Fruit fly (Drosophila melanogaster): ENCODE measurements around the gene CG17224.

Gene CG17224

dm6 chr2L:2972439-2972936 lies 45.6 kb downstream of the CG17224 start, which contains the start of the genes Rrp1 and gammaTub23C (continued):
- TF ChIP-seq CG8119 (GFP tag; IDR thresholded peaks at IDR 0.05) (peak; percentile 88), CG6854 (GFP tag; optimal IDR thresholded peaks at IDR 0.05) (peak; percentile 40), CG1621 (tag; optimal IDR thresholded peaks at IDR 0.05) (peak; percentile 66), Lpt (GFP tag; optimal IDR thresholded peaks at IDR 0.05) (peak; percentile 88), topi (GFP tag; optimal IDR thresholded peaks at IDR 0.05) (peak; percentile 89), Eip78C (GFP tag) (peak; percentile 97), CG11762 (GFP tag; optimal IDR thresholded peaks at IDR 0.05; ENCODE audit: insufficient read depth) (peak; percentile 90), Hr4 (GFP tag; optimal IDR thresholded peaks at IDR 0.05) (peak; percentile 91), CG7368 (GFP tag; optimal IDR thresholded peaks at IDR 0.05) (no peak), Ets96B (tag; optimal IDR thresholded peaks at IDR 0.05) (peak; percentile 87), CG32006 (GFP tag; optimal IDR thresholded peaks at IDR 0.05) (peak; percentile 96), Ets21C (GFP tag; optimal IDR thresholded peaks at IDR 0.05) (peak; percentile 80), Sox15 (GFP tag; optimal IDR thresholded peaks at IDR 0.05) (peak; percentile 94)

dm6 chr2L:2969438-2969837 lies 48.7 kb downstream of the CG17224 start, which contains the start of gene Ts:
Ts (minus strand) TSS chr2L:2969638.
- no peak for TF ChIP-seq CG34406 (GFP tag; optimal IDR thresholded peaks at IDR 0.05)
- no peak for TF ChIP-seq fd59A (GFP tag; optimal IDR thresholded peaks at IDR 0.05)
- no peak for TF ChIP-seq Ets21C (GFP tag; optimal IDR thresholded peaks at IDR 0.05)
- no peak for TF ChIP-seq vri (GFP tag; optimal IDR thresholded peaks at IDR 0.05)
- TF ChIP-seq CG10631 (GFP tag; optimal IDR thresholded peaks at IDR 0.05): no peak
- no peak for TF ChIP-seq CG31627 (GFP tag; optimal IDR thresholded peaks at IDR 0.05)
- TF ChIP-seq CG3032 (tag; optimal IDR thresholded peaks at IDR 0.05): no peak
- TF ChIP-seq CG7368 (GFP tag; optimal IDR thresholded peaks at IDR 0.05): no peak
- no peak for TF ChIP-seq Ets96B (tag; optimal IDR thresholded peaks at IDR 0.05)
- TF ChIP-seq svp (GFP tag): no peak
- no peak for TF ChIP-seq CG6276 (GFP tag; optimal IDR thresholded peaks at IDR 0.05)
- TF ChIP-seq Hr39 (GFP tag; optimal IDR thresholded peaks at IDR 0.05): no peak
- TF ChIP-seq CG16779 (tag; optimal IDR thresholded peaks at IDR 0.05): no peak

dm6 chr2L:2966917-2967316 lies 51.2 kb downstream of the CG17224 start:
- TF ChIP-seq CG31627 (GFP tag; optimal IDR thresholded peaks at IDR 0.05): no peak
- TF ChIP-seq fd85E (GFP tag; optimal IDR thresholded peaks at IDR 0.05): no peak
- 0 out of 3 replicates have a peak, but pooled peaks have one; percentile 24 for TF ChIP-seq CG6163 (GFP tag; IDR thresholded peaks at IDR 0.05)

Data from whole organism, prepupa.